Worm (Caenorhabditis elegans): ENCODE data around the gene srg-13.

- TF ChIP-seq aly-1 (tag; optimal IDR thresholded peaks at IDR 0.05), result no peak
- no peak for TF ChIP-seq flt-1 (GFP tag; IDR thresholded peaks at IDR 0.05)
- no peak for TF ChIP-seq hnd-1 (tag; optimal IDR thresholded peaks at IDR 0.05)
- TF ChIP-seq pes-1 (GFP tag; IDR thresholded peaks at IDR 0.05), result no peak
- no peak for TF ChIP-seq F13C5.2 (tag; optimal IDR thresholded peaks at IDR 0.05)
- TF ChIP-seq ama-1 (optimal IDR thresholded peaks at IDR 0.05), result no peak
- no peak for TF ChIP-seq tbx-11 (GFP tag; IDR thresholded peaks at IDR 0.05)
- no peak for TF ChIP-seq tbx-37 (GFP tag; conservative IDR thresholded peaks at IDR 0.05)
- TF ChIP-seq scrt-1 (GFP tag; IDR thresholded peaks at IDR 0.05), result no peak
- no peak for TF ChIP-seq ceh-13 (GFP tag; optimal IDR thresholded peaks at IDR 0.05)
- TF ChIP-seq hmbx-1 (tag; optimal IDR thresholded peaks at IDR 0.05), result no peak
- no peak for TF ChIP-seq B0310.2 (tag; optimal IDR thresholded peaks at IDR 0.05)
- TF ChIP-seq tra-4 (tag; optimal IDR thresholded peaks at IDR 0.05), result no peak
- TF ChIP-seq ets-7 (tag; optimal IDR thresholded peaks at IDR 0.05), result no peak
These were observed 43.9 kb upstream of the srg-13 start, which contains the start of gene clec-151 for ce11 chrIII:4628165-4628564.
